Fruit fly (Drosophila melanogaster) whole organism, pupa: ENCODE results near the gene fd96Ca.
"Not testable (repeated sequence)": the region's sequence is repeated elsewhere in the genome, so short reads cannot be mapped to it uniquely, and the experiment has no call there.

Experiments used
- CG12605 ChIP-seq: fragments of 200-800 bp; sonication (Bioruptor generic); IDR thresholded peaks from 2 replicates; pipeline ENCODE4 v1.3.6; 2022; ENCODE audit warnings: missing biosample characterization, missing genetic modification characterization
- CG13204 ChIP-seq: fragments of 200-800 bp; sonication (Bioruptor generic); optimal IDR thresholded peaks from 2 replicates; lab custom pipeline; 2018; ENCODE audit warnings: missing biosample characterization, mild to moderate bottlenecking, missing genetic modification characterization, moderate library complexity
- CG14655 ChIP-seq: fragments of 200-800 bp; sonication (Bioruptor generic); optimal IDR thresholded peaks from 3 replicates; lab custom pipeline; 2017; ENCODE audit warnings: mild to moderate bottlenecking, missing biosample characterization, missing genetic modification reagents, missing genetic modification characterization
- CG17806 ChIP-seq: fragments of 200-800 bp; sonication (Bioruptor generic); optimal IDR thresholded peaks from 2 replicates; lab custom pipeline; 2018; ENCODE audit warnings: missing biosample characterization, mild to moderate bottlenecking, missing genetic modification characterization, moderate library complexity
- CG32121 ChIP-seq: fragments of 200-800 bp; sonication (Bioruptor generic); IDR thresholded peaks from 2 replicates; pipeline ENCODE4 v1.3.6; 2022; ENCODE audit warnings: missing biosample characterization, missing genetic modification characterization
- CG4496 ChIP-seq: fragments of 200-800 bp; sonication (Bioruptor generic); IDR thresholded peaks from 3 replicates; pipeline ENCODE4 v1.3.6; 2022; ENCODE audit warnings: missing biosample characterization, missing genetic modification characterization
- CG8159 ChIP-seq: fragments of 200-800 bp; sonication (Bioruptor generic); optimal IDR thresholded peaks from 3 replicates; lab custom pipeline; 2018; ENCODE audit warnings: missing biosample characterization, mild to moderate bottlenecking, missing genetic modification characterization, moderate library complexity
- CG9948 ChIP-seq: fragments of 200-800 bp; sonication (Bioruptor generic); optimal IDR thresholded peaks from 2 replicates; lab custom pipeline; 2018; ENCODE audit warnings: missing biosample characterization, mild to moderate bottlenecking, missing genetic modification characterization, moderate library complexity
- D1 ChIP-seq: fragments of 200-800 bp; sonication (Bioruptor generic); optimal IDR thresholded peaks from 2 replicates; lab custom pipeline; 2018; ENCODE audit warnings: missing biosample characterization, mild to moderate bottlenecking, missing genetic modification characterization, moderate library complexity
- EcR ChIP-seq: fragments of 200-800 bp; sonication (Bioruptor generic); optimal IDR thresholded peaks from 3 replicates; lab custom pipeline; 2019; ENCODE audit warnings: missing biosample characterization, missing genetic modification characterization, mild to moderate bottlenecking, moderate library complexity, missing genetic modification reagents
- Pif1B ChIP-seq: fragments of 200-800 bp; sonication (Bioruptor generic); optimal IDR thresholded peaks from 3 replicates; lab custom pipeline; 2016; ENCODE audit warnings: missing biosample characterization, missing genetic modification characterization
- fd96Ca ChIP-seq: fragments of 200-800 bp; sonication (Bioruptor generic); IDR thresholded peaks from 3 replicates; pipeline ENCODE4 v1.3.6; 2022; ENCODE audit warnings: missing biosample characterization, missing genetic modification characterization
- rn ChIP-seq: fragments of 200-800 bp; sonication (Bioruptor generic); IDR thresholded peaks from 2 replicates; pipeline ENCODE4 v1.3.6; 2022; ENCODE audit warnings: missing biosample characterization, missing genetic modification characterization

fd96Ca gene

dm6 chr3R:25127231-25127689 is 44.8 kb downstream of the fd96Ca start, which contains the start of the genes Mocs2A, Mocs2B and Clbn:
Gene Mocs2A (minus strand): TSS chr3R:25127359.
Gene Mocs2B (minus strand): TSS chr3R:25127359.
Gene Clbn (plus strand): TSS chr3R:25127502.
- TF ChIP-seq D1 (tag; lab: Kevin White, UChicago) = no peak
- TF ChIP-seq CG14655 = no peak
- TF ChIP-seq CG8159 (tag; lab: Kevin White, UChicago) = no peak
- no peak for TF ChIP-seq CG12605 (GFP tag; lab: Robert Waterston, UW)
- no peak for TF ChIP-seq CG9948 (tag; lab: Kevin White, UChicago)
- TF ChIP-seq CG4496 (GFP tag; lab: Robert Waterston, UW) = no peak
- no peak for TF ChIP-seq CG13204 (GFP tag; lab: Kevin White, UChicago)
- TF ChIP-seq EcR (GFP tag; lab: Kevin White, UChicago) = no peak
- no peak for TF ChIP-seq CG17806 (tag; lab: Kevin White, UChicago)
- TF ChIP-seq rn = no peak
- TF ChIP-seq fd96Ca (GFP tag; lab: Robert Waterston, UW) = no peak
- TF ChIP-seq CG32121 (GFP tag; lab: Robert Waterston, UW) = no peak

DNA sequence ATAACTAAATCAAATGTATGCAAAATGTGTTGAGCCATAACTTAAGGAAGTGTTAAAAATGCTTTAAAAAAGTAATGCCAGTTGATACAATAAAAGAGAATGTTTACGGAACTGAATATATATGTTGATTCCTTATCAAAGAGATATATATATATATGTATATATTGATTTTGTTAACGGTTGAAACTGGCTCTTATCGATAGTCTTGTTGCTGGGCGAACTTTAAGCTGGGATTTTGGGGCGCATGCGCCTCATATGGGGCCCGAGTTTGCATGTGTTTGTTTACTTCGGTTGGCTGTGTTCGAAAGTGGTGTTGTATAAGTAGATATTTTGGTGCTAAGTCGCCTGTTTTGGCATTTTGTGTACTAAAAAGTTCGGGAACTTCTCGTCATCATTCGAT is 48.6 kb downstream of the fd96Ca start, which contains the start of gene Bili:
Gene Bili, plus strand, starts transcription at position 265 of the 400 bp plus-strand sequence.
- not testable (repeated sequence) for TF ChIP-seq CG32121 (GFP tag; lab: Robert Waterston, UW); CG4496 (GFP tag; lab: Robert Waterston, UW); Pif1B (GFP tag; lab: Kevin White, UChicago)
